Fruit fly (Drosophila melanogaster) whole organism, wandering third instar larva: Measurements from ENCODE around the gene Msp300.
A peak's percentile ranks its signal among the peaks of the same experiment; 100 is the strongest.

ENCODE experiments used
- Abd-B ChIP-seq: fragments of >200 bp; optimal IDR thresholded peaks from 2 replicates; lab custom pipeline; 2017; ENCODE audit warnings: missing biosample characterization, missing genetic modification characterization
- CG32264 ChIP-seq: fragments of 200-800 bp; sonication (Bioruptor generic); optimal IDR thresholded peaks from 2 replicates; lab custom pipeline; 2016; ENCODE audit warnings: missing biosample characterization, missing genetic modification characterization
- CG9705 ChIP-seq: fragments of 200-800 bp; sonication (Bioruptor generic); optimal IDR thresholded peaks from 2 replicates; lab custom pipeline; 2018; ENCODE audit warnings: missing biosample characterization, mild to moderate bottlenecking, missing genetic modification characterization
- CrebA ChIP-seq: fragments of 200-800 bp; sonication (Bioruptor generic); optimal IDR thresholded peaks from 2 replicates; lab custom pipeline; 2016; ENCODE audit warnings: missing biosample characterization, mild to moderate bottlenecking, missing genetic modification characterization, borderline replicate concordance
- Dfd ChIP-seq: fragments of >200 bp; optimal IDR thresholded peaks from 2 replicates; lab custom pipeline; 2017; ENCODE audit warnings: missing biosample characterization, missing genetic modification characterization
- Dif ChIP-seq: fragments of 200-275, 200-300 bp; sonication (Bioruptor generic); optimal IDR thresholded peaks from 2 replicates; lab custom pipeline; 2018; ENCODE audit warnings: missing biosample characterization, missing genetic modification characterization; ENCODE audit not compliant: partially characterized antibody
- HLH106 ChIP-seq: fragments of 200-800 bp; optimal IDR thresholded peaks from 3 replicates; lab custom pipeline; 2019; ENCODE audit warnings: missing biosample characterization, mild to moderate bottlenecking, missing genetic modification characterization, moderate library complexity
- Hnf4 ChIP-seq: fragments of 200-800 bp; sonication (Bioruptor generic); optimal IDR thresholded peaks from 2 replicates; lab custom pipeline; 2016; ENCODE audit warnings: missing biosample characterization, mild to moderate bottlenecking, missing genetic modification characterization
- Hr78 ChIP-seq: fragments of >200 bp; optimal IDR thresholded peaks from 2 replicates; lab custom pipeline; 2017; ENCODE audit warnings: missing biosample characterization, missing genetic modification characterization
- Hr83 ChIP-seq: fragments of 200-300 bp; sonication (Bioruptor generic); optimal IDR thresholded peaks from 2 replicates; lab custom pipeline; 2016; ENCODE audit warnings: missing biosample characterization, mild to moderate bottlenecking, missing genetic modification characterization, moderate library complexity; ENCODE audit not compliant: poor library complexity, severe bottlenecking
- Jra ChIP-seq: sonication (Bioruptor generic); optimal IDR thresholded peaks from 2 replicates; lab custom pipeline; 2016; ENCODE audit warnings: missing biosample characterization, missing genetic modification characterization
- Mio ChIP-seq: sonication (Bioruptor generic); optimal IDR thresholded peaks from 2 replicates; lab custom pipeline; 2016; ENCODE audit warnings: missing biosample characterization, missing genetic modification characterization
- Myc ChIP-seq: fragments of >200 bp; optimal IDR thresholded peaks from 2 replicates; lab custom pipeline; 2017
- N ChIP-seq: fragments of >200 bp; optimal IDR thresholded peaks from 2 replicates; lab custom pipeline; 2018; ENCODE audit warnings: missing biosample characterization, missing external identifiers, missing genetic modification characterization
- OdsH ChIP-seq: fragments of 200-800 bp; sonication (Bioruptor generic); optimal IDR thresholded peaks from 2 replicates; lab custom pipeline; 2016; ENCODE audit warnings: missing biosample characterization, mild to moderate bottlenecking, missing genetic modification characterization
- Rel ChIP-seq, 2 experiments: fragments of 200-800 bp; sonication (Bioruptor generic) in 1 of 2; optimal IDR thresholded peaks; 2 replicates in 1 of 2; 3 replicates in 1 of 2; lab custom pipeline; 2016 to 2019; ENCODE audit warnings: mild to moderate bottlenecking in 2 of 2, missing biosample characterization in 2 of 2, missing genetic modification characterization in 2 of 2, moderate library complexity in 1 of 2
- Vsx2 ChIP-seq: fragments of 200-300, 225-300 bp; sonication (Bioruptor generic); optimal IDR thresholded peaks from 2 replicates; lab custom pipeline; 2018; ENCODE audit warnings: missing biosample characterization, missing genetic modification characterization; ENCODE audit not compliant: partially characterized antibody
- br ChIP-seq: fragments of 200-800 bp; sonication (Bioruptor generic); optimal IDR thresholded peaks from 2 replicates; lab custom pipeline; 2016; ENCODE audit warnings: missing biosample characterization, missing genetic modification characterization
- brk ChIP-seq: fragments of 200-800 bp; sonication (Bioruptor generic); optimal IDR thresholded peaks from 2 replicates; lab custom pipeline; 2016; ENCODE audit warnings: missing biosample characterization, mild to moderate bottlenecking, missing genetic modification characterization
- dl ChIP-seq, 2 experiments: fragments of 175-275, 200-275 bp in 1 of 2; fragments of 200-275 bp in 1 of 2; sonication (Bioruptor generic); optimal IDR thresholded peaks; lab custom pipeline; 2018; ENCODE audit warnings: mild to moderate bottlenecking in 2 of 2, missing biosample characterization in 2 of 2, missing genetic modification characterization in 2 of 2, moderate library complexity in 2 of 2; ENCODE audit not compliant: partially characterized antibody in 2 of 2, insufficient read depth in 1 of 2
- dmrt93B ChIP-seq: fragments of 200-800 bp; sonication (Bioruptor generic); optimal IDR thresholded peaks from 2 replicates; lab custom pipeline; 2018; ENCODE audit warnings: missing biosample characterization, mild to moderate bottlenecking, missing genetic modification characterization
- dsf ChIP-seq: sonication (Bioruptor generic); optimal IDR thresholded peaks from 2 replicates; lab custom pipeline; 2016; ENCODE audit warnings: missing biosample characterization, missing genetic modification characterization, borderline replicate concordance
- ey ChIP-seq: fragments of 200-800 bp; sonication (Bioruptor generic); optimal IDR thresholded peaks from 2 replicates; lab custom pipeline; 2016; ENCODE audit warnings: missing biosample characterization, missing genetic modification characterization
- fru ChIP-seq: fragments of 200-800 bp; sonication (Bioruptor generic); optimal IDR thresholded peaks from 3 replicates; lab custom pipeline; 2016; ENCODE audit warnings: missing biosample characterization, mild to moderate bottlenecking, missing genetic modification characterization
- jim ChIP-seq: fragments of 175-275, 200-325 bp; sonication (Bioruptor generic); optimal IDR thresholded peaks from 2 replicates; lab custom pipeline; 2016; ENCODE audit warnings: missing biosample characterization, mild to moderate bottlenecking, missing genetic modification characterization
- pan ChIP-seq: fragments of >200 bp; optimal IDR thresholded peaks from 2 replicates; lab custom pipeline; 2017
- psq ChIP-seq: fragments of 200-800 bp; sonication (Bioruptor generic); optimal IDR thresholded peaks from 3 replicates; lab custom pipeline; 2017; ENCODE audit warnings: missing biosample characterization, mild to moderate bottlenecking, missing genetic modification characterization, moderate library complexity
- rgr ChIP-seq: fragments of 200-800 bp; sonication (Bioruptor generic); optimal IDR thresholded peaks from 3 replicates; lab custom pipeline; 2016; ENCODE audit warnings: missing biosample characterization, mild to moderate bottlenecking, missing genetic modification characterization
- sage ChIP-seq: fragments of 200-800 bp; sonication (Bioruptor generic); optimal IDR thresholded peaks from 2 replicates; lab custom pipeline; 2016; ENCODE audit warnings: missing biosample characterization, mild to moderate bottlenecking, missing genetic modification characterization
- sv ChIP-seq: fragments of 200-800 bp; sonication (Bioruptor generic); optimal IDR thresholded peaks from 3 replicates; lab custom pipeline; 2016; ENCODE audit warnings: missing biosample characterization, missing genetic modification characterization
- tai ChIP-seq: sonication (Bioruptor generic); optimal IDR thresholded peaks from 2 replicates; lab custom pipeline; 2016; ENCODE audit warnings: missing biosample characterization, missing genetic modification characterization
- usp ChIP-seq: fragments of >200 bp; optimal IDR thresholded peaks from 2 replicates; lab custom pipeline; 2017; ENCODE audit warnings: missing biosample characterization, missing genetic modification characterization

Gene Msp300

DNA sequence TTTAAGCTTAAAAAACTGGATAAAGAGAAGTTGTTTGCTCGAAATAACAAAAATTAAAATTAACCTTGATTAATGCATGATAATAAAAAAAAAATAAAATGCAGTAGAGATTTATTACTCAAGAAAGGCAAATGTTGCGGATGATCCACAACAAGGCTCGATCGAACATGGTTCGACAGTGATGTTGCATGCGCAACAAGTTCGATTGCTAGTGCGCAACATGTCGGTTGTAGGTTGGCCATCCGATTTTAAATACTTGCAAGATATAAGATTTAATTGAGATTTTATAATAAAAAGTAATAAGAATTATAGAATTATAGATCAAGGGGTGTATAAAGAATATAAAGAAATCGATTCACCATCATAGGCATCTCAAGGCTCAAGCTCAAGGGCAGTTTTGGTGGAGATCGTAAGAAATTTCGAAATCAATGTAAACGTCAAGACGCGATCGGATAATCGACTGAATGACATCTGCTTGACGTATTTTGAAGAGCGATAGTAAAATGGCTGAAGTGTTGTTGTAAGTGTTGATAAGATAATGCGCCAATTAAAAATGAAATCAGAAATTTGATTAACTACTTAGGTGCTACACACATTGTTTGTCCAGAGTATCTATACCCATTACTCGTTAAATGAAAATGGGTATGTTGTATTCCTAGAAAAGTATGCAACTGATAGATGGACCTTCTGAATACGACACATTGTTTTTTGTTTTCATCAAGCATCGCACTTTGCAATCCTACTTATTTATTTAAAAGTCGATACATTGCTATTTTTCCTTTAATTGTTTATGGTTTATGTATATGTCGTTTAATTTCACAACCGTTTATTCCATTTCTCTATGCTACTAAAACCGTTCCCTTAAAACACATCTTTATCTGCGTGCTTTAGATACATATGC, 108.8 kb downstream of the Msp300 start (continued):
- no peak for TF ChIP-seq Mio (GFP tag; lab: Kevin White, UChicago)
- no peak for TF ChIP-seq HLH106 (tag; lab: Kevin White, UChicago)
- TF ChIP-seq pan (lab: Kevin White, UChicago): no peak
- no peak for TF ChIP-seq Dif (GFP tag; lab: Kevin White, UChicago)
- no peak for TF ChIP-seq N (GFP tag; lab: Kevin White, UChicago)
- TF ChIP-seq Abd-B (GFP tag; lab: Kevin White, UChicago): no peak
- TF ChIP-seq Myc (lab: Kevin White, UChicago): no peak
- TF ChIP-seq Vsx2 (GFP tag; lab: Kevin White, UChicago): peak; percentile 5
- TF ChIP-seq CG32264 (GFP tag; lab: Kevin White, UChicago): no peak
- no peak for TF ChIP-seq Hr83
- TF ChIP-seq br (GFP tag; lab: Kevin White, UChicago): no peak
- TF ChIP-seq CG9705: no peak

DNA sequence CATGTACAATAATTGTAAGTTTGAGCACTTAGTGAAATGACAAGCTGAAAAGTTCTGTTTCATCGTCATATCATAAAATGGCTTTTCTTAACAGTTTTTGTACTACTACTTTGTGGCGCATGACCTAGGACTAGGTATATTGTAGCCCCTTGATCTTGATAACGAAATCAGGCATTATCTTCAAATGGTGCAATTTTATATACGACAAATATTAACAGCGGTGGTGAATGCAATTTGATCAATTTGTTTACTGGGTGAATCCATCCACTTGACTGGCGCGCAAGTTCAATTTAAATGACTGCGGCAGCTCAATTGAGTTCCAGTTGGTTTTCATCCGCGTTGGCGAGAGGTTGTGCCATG, 109.4 kb downstream of the Msp300 start, which contains the start of gene Cyp28d1:
Cyp28d1 (plus strand) TSS at position 316 of the 360 bp plus-strand sequence.
- TF ChIP-seq Hnf4 (GFP tag; lab: Kevin White, UChicago) (no peak), usp (no peak), dl (GFP tag; optimal IDR thresholded peaks at IDR 0.05; lab: Kevin White, UChicago; ENCODE audit: insufficient read depth in 1 of 2, partially characterized antibody in 2 of 2) (no peak), CG32264 (GFP tag; lab: Kevin White, UChicago) (no peak), Jra (GFP tag; lab: Kevin White, UChicago) (no peak), Abd-B (GFP tag; lab: Kevin White, UChicago) (no peak), tai (GFP tag; lab: Kevin White, UChicago) (no peak), ey (no peak), dsf (GFP tag; lab: Kevin White, UChicago) (no peak), brk (GFP tag; lab: Kevin White, UChicago) (no peak), psq (GFP tag; lab: Kevin White, UChicago) (no peak), Hr78 (no peak), rgr (GFP tag; lab: Kevin White, UChicago) (no peak)

DNA sequence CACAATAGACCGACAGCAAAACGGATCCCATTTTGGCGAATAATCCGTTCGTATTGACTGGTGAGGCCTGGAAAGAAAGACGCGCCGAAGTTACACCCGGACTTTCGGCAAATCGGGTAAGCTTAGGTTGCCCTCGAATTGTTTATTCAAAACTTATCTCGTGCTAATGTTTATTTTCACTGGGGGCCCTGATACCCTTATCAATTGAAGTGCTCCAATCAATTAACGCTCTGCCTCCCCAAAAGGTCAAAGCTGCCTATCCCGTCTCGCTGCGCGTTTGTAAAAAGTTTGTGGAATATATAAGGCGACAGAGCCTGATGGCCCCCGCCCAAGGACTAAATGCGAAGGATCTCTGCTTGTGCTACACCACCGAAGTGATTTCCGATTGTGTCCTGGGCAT, 110.3 kb downstream of the Msp300 start:
- TF ChIP-seq pan (lab: Kevin White, UChicago) (no peak), N (GFP tag; lab: Kevin White, UChicago) (no peak), Mio (GFP tag; lab: Kevin White, UChicago) (no peak), brk (GFP tag; lab: Kevin White, UChicago) (no peak), Vsx2 (GFP tag; lab: Kevin White, UChicago) (no peak), CrebA (GFP tag; lab: Kevin White, UChicago) (no peak), CG9705 (no peak), Dif (GFP tag; lab: Kevin White, UChicago) (no peak), psq (GFP tag; lab: Kevin White, UChicago) (no peak), dmrt93B (no peak), HLH106 (tag; lab: Kevin White, UChicago) (no peak), Rel (GFP tag; optimal IDR thresholded peaks at IDR 0.05; lab: Kevin White, UChicago) (no peak), Rel (tag; optimal IDR thresholded peaks at IDR 0.05; lab: Kevin White, UChicago) (no peak), Myc (lab: Kevin White, UChicago) (no peak)

dm6 chr2L:5214981-5215380, 114.3 kb downstream of the Msp300 start, which contains the start of gene CG7742:
Gene CG7742, minus strand, starts transcription at chr2L:5215081.
- TF ChIP-seq Vsx2 (GFP tag; lab: Kevin White, UChicago) (no peak), ey (no peak), Hr78 (no peak), fru (GFP tag; lab: Kevin White, UChicago) (no peak), Dfd (GFP tag; lab: Kevin White, UChicago) (no peak), Mio (GFP tag; lab: Kevin White, UChicago) (no peak), dsf (GFP tag; lab: Kevin White, UChicago) (no peak), Abd-B (GFP tag; lab: Kevin White, UChicago) (no peak)

DNA sequence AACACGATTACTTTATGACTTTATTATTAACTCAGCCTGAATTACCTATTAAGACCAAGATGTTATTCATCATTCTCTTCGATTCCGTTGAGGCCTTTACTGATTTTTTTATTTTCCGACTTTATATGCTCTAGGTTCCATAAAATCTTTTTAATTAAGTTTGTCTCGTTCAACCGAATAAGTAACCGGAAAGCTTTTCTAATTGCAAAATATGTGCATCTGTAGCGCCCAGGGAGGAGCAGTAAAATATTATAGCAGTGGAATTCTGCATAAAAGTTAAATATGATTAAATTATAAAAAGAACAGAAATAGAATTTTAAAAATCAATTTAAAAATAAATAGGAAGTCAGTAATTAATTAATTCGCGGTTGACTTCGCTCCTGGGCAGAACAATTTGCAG, 115.8 kb downstream of the Msp300 start, which contains the start of the genes CG14034 and TpnC25D:
CG14034 (minus strand) TSS at position 101 of the 400 bp plus-strand sequence.
TpnC25D (plus strand) TSS at position 260 of the 400 bp plus-strand sequence.
- TF ChIP-seq Mio (GFP tag; lab: Kevin White, UChicago): no peak
- no peak for TF ChIP-seq CrebA (GFP tag; lab: Kevin White, UChicago)
- TF ChIP-seq jim: no peak
- no peak for TF ChIP-seq dmrt93B
- TF ChIP-seq OdsH (GFP tag; lab: Kevin White, UChicago): no peak
- no peak for TF ChIP-seq rgr (GFP tag; lab: Kevin White, UChicago)
- no peak for TF ChIP-seq fru (GFP tag; lab: Kevin White, UChicago)
- TF ChIP-seq sage (GFP tag; lab: Kevin White, UChicago): no peak
- no peak for TF ChIP-seq sv (GFP tag; lab: Kevin White, UChicago)
- TF ChIP-seq Myc (lab: Kevin White, UChicago): no peak
